Worm (Caenorhabditis elegans): ENCODE data around the gene lyst-1.

DNA sequence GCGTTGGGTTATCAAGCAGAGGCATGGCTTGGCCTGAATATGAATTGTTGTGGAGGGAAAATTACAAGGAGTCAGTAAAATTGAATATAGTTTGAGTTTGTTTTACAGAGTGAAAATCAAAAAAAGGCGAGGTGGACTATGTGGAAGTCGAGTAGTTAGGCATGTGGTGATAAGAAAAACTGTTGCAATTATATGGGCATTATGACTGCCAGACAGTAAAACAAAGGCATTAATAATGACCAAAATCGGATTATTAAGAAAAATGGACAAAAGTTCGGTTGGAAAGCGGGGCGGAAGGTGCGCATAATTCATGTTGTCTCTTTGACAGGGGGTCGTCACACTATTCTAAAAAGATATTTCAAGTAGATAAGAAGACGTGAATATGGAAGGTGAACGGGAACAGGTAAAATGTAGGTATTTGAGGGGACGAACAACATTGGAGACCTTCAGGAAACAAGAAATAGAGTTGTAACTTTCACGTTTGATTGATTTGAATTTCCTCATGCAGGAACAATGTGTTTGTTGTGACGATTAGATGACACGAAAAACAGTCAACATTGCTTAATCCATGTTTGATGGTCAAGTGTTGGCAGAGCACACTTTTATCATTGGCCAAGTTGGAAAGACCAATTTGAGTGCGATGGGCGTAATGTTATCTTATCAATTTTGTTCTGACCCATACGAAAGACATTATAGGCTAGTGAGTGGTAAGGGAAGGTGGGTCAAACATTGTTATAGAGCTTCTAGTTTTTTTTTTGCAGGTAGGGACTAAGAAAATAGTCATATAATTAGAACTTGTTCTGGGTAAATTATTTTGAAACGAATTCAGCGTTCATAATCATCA, 13.3 kb upstream of the lyst-1 start, which contains the start of gene mfsd-11:
- no peak for TF ChIP-seq ets-7 (tag; optimal IDR thresholded peaks at IDR 0.05)
- TF ChIP-seq tbx-11 (GFP tag; IDR thresholded peaks at IDR 0.05): no peak
- no peak for TF ChIP-seq pes-1 (GFP tag; IDR thresholded peaks at IDR 0.05)
- TF ChIP-seq hmbx-1 (tag; optimal IDR thresholded peaks at IDR 0.05): no peak
- TF ChIP-seq B0310.2 (tag; optimal IDR thresholded peaks at IDR 0.05): no peak
- no peak for TF ChIP-seq ama-1 (optimal IDR thresholded peaks at IDR 0.05)
